Worm (Caenorhabditis elegans): ENCODE data around the gene mps-4.

- no peak for TF ChIP-seq tbx-2 (tag; optimal IDR thresholded peaks at IDR 0.05)
- TF ChIP-seq ceh-34 (tag; optimal IDR thresholded peaks at IDR 0.05), result no peak
- no peak for TF ChIP-seq fax-1 (tag; optimal IDR thresholded peaks at IDR 0.05)
- TF ChIP-seq Y22D7AL.16 (tag; optimal IDR thresholded peaks at IDR 0.05), result no peak
- TF ChIP-seq dve-1 (tag; optimal IDR thresholded peaks at IDR 0.05), result no peak
- no peak for TF ChIP-seq pha-4 (tag; optimal IDR thresholded peaks at IDR 0.05)
- TF ChIP-seq pat-9 (tag; optimal IDR thresholded peaks at IDR 0.05), result no peak
- TF ChIP-seq fkh-10 (GFP tag; optimal IDR thresholded peaks at IDR 0.05), result no peak
- TF ChIP-seq ceh-2 (tag; optimal IDR thresholded peaks at IDR 0.05), result no peak
- TF ChIP-seq nfya-1 (tag; optimal IDR thresholded peaks at IDR 0.05), result no peak
- TF ChIP-seq ceh-14 (tag; optimal IDR thresholded peaks at IDR 0.05), result no peak
- TF ChIP-seq syd-9 (tag; optimal IDR thresholded peaks at IDR 0.05), result no peak
- no peak for TF ChIP-seq sox-2 (GFP tag; IDR thresholded peaks at IDR 0.05)
These were observed 36.2 kb downstream of the mps-4 start, which contains the start of gene C02F5.14 for ce11 chrIII:8235358-8235757.
